Worm (Caenorhabditis elegans) whole organism, L2 larva: ENCODE data around the gene ule-5.

ENCODE experiments used
- C34F6.9 ChIP-seq: fragments of 150-350 bp; optimal IDR thresholded peaks from 2 replicates; lab custom pipeline; 2014; ENCODE audit warnings: missing biosample characterization, missing genetic modification characterization
- F13H6.1 ChIP-seq: sonication (generic microtip); optimal IDR thresholded peaks from 2 replicates; lab custom pipeline; 2016; ENCODE audit warnings: missing genetic modification characterization, missing compliant biosample characterization
- Y55F3AM.14 ChIP-seq: fragments of 200-800 bp; sonication (Bioruptor generic); optimal IDR thresholded peaks from 2 replicates; lab custom pipeline; 2018; ENCODE audit warnings: mild to moderate bottlenecking, missing genetic modification characterization, missing compliant biosample characterization
- ZK546.5 ChIP-seq: sonication (generic microtip); optimal IDR thresholded peaks from 2 replicates; lab custom pipeline; 2017; ENCODE audit warnings: missing biosample characterization, missing genetic modification characterization
- alr-1 ChIP-seq: fragments of 150-350 bp; optimal IDR thresholded peaks from 2 replicates; lab custom pipeline; 2014; ENCODE audit warnings: missing biosample characterization, missing genetic modification characterization
- aly-2 ChIP-seq: fragments of 150-350 bp; optimal IDR thresholded peaks from 2 replicates; lab custom pipeline; 2014; ENCODE audit warnings: missing biosample characterization, missing genetic modification characterization
- ama-1 ChIP-seq: fragments of 150-350 bp; optimal IDR thresholded peaks from 2 replicates; lab custom pipeline; 2018; ENCODE audit warnings: inconsistent platforms
- blmp-1 ChIP-seq: sonication (generic microtip); optimal IDR thresholded peaks from 2 replicates; lab custom pipeline; 2017; ENCODE audit warnings: missing genetic modification characterization, mild to moderate bottlenecking, missing compliant biosample characterization, antibody characterized with exemption, moderate library complexity; ENCODE audit not compliant: insufficient read depth
- ceh-82 ChIP-seq: fragments of 150-350 bp; optimal IDR thresholded peaks from 2 replicates; lab custom pipeline; 2014; ENCODE audit warnings: missing biosample characterization, missing genetic modification characterization
- dmd-4 ChIP-seq: sonication (generic microtip); optimal IDR thresholded peaks from 2 replicates; lab custom pipeline; 2017; ENCODE audit warnings: missing biosample characterization, missing genetic modification characterization
- egl-27 ChIP-seq: sonication (generic microtip); optimal IDR thresholded peaks from 3 replicates; lab custom pipeline; 2017; ENCODE audit warnings: missing biosample characterization, missing genetic modification reagents, missing genetic modification characterization
- elt-1 ChIP-seq: fragments of 150-350 bp; optimal IDR thresholded peaks from 2 replicates; lab custom pipeline; 2014; ENCODE audit warnings: missing biosample characterization, missing genetic modification characterization
- fos-1 ChIP-seq: fragments of 150-350 bp; optimal IDR thresholded peaks from 2 replicates; lab custom pipeline; 2014; ENCODE audit warnings: missing biosample characterization, missing genetic modification characterization
- gmeb-1 ChIP-seq: fragments of 150-350 bp; optimal IDR thresholded peaks from 2 replicates; lab custom pipeline; 2014; ENCODE audit warnings: missing biosample characterization, missing genetic modification characterization
- lin-13 ChIP-seq: fragments of 150-350 bp; optimal IDR thresholded peaks from 2 replicates; lab custom pipeline; 2014; ENCODE audit warnings: missing biosample characterization, missing genetic modification reagents, missing genetic modification characterization
- lin-39 ChIP-seq: fragments of 150-350 bp; optimal IDR thresholded peaks from 2 replicates; lab custom pipeline; 2014; ENCODE audit warnings: missing biosample characterization, missing genetic modification reagents, missing genetic modification characterization
- lsy-2 ChIP-seq, 2 experiments: fragments of 150-350 bp in 1 of 2; sonication (generic microtip) in 1 of 2; optimal IDR thresholded peaks; 2 replicates each; lab custom pipeline; 2014 to 2017; ENCODE audit warnings: missing biosample characterization in 2 of 2, missing genetic modification characterization in 2 of 2
- mab-5 ChIP-seq: fragments of 150-350 bp; optimal IDR thresholded peaks from 2 replicates; lab custom pipeline; 2014; ENCODE audit warnings: missing biosample characterization, missing genetic modification characterization
- mbf-1 ChIP-seq: sonication (generic microtip); optimal IDR thresholded peaks from 2 replicates; lab custom pipeline; 2017; ENCODE audit warnings: missing biosample characterization, missing genetic modification characterization
- nhr-10 ChIP-seq: sonication (generic microtip); optimal IDR thresholded peaks from 2 replicates; lab custom pipeline; 2017; ENCODE audit warnings: missing biosample characterization, missing genetic modification characterization
- nhr-11 ChIP-seq: fragments of 150-350 bp; optimal IDR thresholded peaks from 2 replicates; lab custom pipeline; 2014; ENCODE audit warnings: missing biosample characterization, missing genetic modification characterization
- nhr-12 ChIP-seq: fragments of 150-350 bp; optimal IDR thresholded peaks from 2 replicates; lab custom pipeline; 2014; ENCODE audit warnings: missing biosample characterization, missing genetic modification characterization
- nhr-21 ChIP-seq: fragments of 150-350 bp; optimal IDR thresholded peaks from 2 replicates; lab custom pipeline; 2014; ENCODE audit warnings: missing biosample characterization, missing genetic modification characterization
- nhr-23 ChIP-seq: fragments of 150-350 bp; optimal IDR thresholded peaks from 2 replicates; lab custom pipeline; 2014; ENCODE audit warnings: missing biosample characterization, missing genetic modification reagents, missing genetic modification characterization
- nhr-237 ChIP-seq: fragments of 150-350 bp; optimal IDR thresholded peaks from 2 replicates; lab custom pipeline; 2014; ENCODE audit warnings: missing biosample characterization, missing genetic modification characterization
- nhr-6 ChIP-seq: fragments of 150-350 bp; optimal IDR thresholded peaks from 2 replicates; lab custom pipeline; 2014; ENCODE audit warnings: missing biosample characterization, missing genetic modification characterization
- nhr-77 ChIP-seq: fragments of 150-350 bp; optimal IDR thresholded peaks from 2 replicates; lab custom pipeline; 2014; ENCODE audit warnings: missing biosample characterization, missing genetic modification characterization
- peb-1 ChIP-seq: fragments of 150-350 bp; optimal IDR thresholded peaks from 2 replicates; lab custom pipeline; 2014; ENCODE audit warnings: missing biosample characterization, missing genetic modification characterization
- sma-9 ChIP-seq, 2 experiments: fragments of 150-350 bp in 1 of 2; sonication (generic microtip) in 1 of 2; optimal IDR thresholded peaks; 2 replicates each; lab custom pipeline; 2014 to 2016; ENCODE audit warnings: missing genetic modification characterization in 2 of 2, mild to moderate bottlenecking in 1 of 2, missing biosample characterization in 1 of 2, missing compliant biosample characterization in 1 of 2, missing genetic modification reagents in 1 of 2, moderate library complexity in 1 of 2
- snpc-4 ChIP-seq: fragments of 150-350 bp; optimal IDR thresholded peaks from 2 replicates; lab custom pipeline; 2014; ENCODE audit warnings: missing biosample characterization, missing genetic modification characterization
- unc-39 ChIP-seq: fragments of 150-350 bp; optimal IDR thresholded peaks from 2 replicates; lab custom pipeline; 2014; ENCODE audit warnings: missing biosample characterization, missing genetic modification characterization
- unc-55 ChIP-seq: fragments of 150-350 bp; sonication (generic microtip); optimal IDR thresholded peaks from 3 replicates; lab custom pipeline; 2014; ENCODE audit warnings: missing biosample characterization, missing genetic modification reagents, missing genetic modification characterization
- unc-62 ChIP-seq: fragments of 150-350 bp; optimal IDR thresholded peaks from 2 replicates; lab custom pipeline; 2014; ENCODE audit warnings: missing biosample characterization, missing genetic modification reagents, missing genetic modification characterization
- ztf-1 ChIP-seq: fragments of 200-800 bp; sonication (Bioruptor generic); conservative IDR thresholded peaks from 2 replicates; pipeline ENCODE4 v1.3.6; 2022; ENCODE audit warnings: missing genetic modification characterization, missing compliant biosample characterization
- ztf-11 ChIP-seq: sonication (generic microtip); optimal IDR thresholded peaks from 2 replicates; lab custom pipeline; 2017; ENCODE audit warnings: missing biosample characterization, missing genetic modification characterization

ule-5 gene

DNA sequence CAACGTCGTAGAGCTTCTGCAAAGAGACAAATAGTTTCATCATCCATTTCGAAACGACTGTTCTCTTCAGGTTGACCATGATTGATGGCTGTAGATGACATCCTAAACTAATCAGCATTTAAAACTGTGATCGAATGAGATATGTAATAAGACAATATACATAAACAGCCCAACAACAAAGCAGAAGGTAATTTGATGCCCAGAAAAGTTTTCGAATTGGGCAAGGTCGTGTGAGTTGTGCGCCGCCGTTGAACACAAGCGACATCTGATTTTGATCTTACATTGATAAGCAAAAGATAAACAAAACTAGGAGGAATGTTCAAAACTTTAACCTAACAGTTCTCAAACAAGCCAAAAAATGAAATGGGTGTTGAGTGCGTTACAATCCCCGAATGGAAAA lies 2.6 kb downstream of the ule-5 start, which contains the start of gene Y62H9A.7:
TSS of gene Y62H9A.7 (minus strand) at position 101 of the 400 bp plus-strand sequence.
- TF ChIP-seq elt-1 (tag; lab: Kevin White, UChicago) (no peak), nhr-12 (no peak), lin-39 (no peak), ZK546.5 (no peak), ztf-1 (GFP tag; lab: Robert Waterston, UW) (no peak), nhr-237 (tag; lab: Kevin White, UChicago) (no peak), aly-2 (tag; lab: Kevin White, UChicago) (no peak), alr-1 (no peak), fos-1 (tag; lab: Kevin White, UChicago) (no peak), unc-39 (no peak), egl-27 (tag; lab: Kevin White, UChicago) (no peak)

DNA sequence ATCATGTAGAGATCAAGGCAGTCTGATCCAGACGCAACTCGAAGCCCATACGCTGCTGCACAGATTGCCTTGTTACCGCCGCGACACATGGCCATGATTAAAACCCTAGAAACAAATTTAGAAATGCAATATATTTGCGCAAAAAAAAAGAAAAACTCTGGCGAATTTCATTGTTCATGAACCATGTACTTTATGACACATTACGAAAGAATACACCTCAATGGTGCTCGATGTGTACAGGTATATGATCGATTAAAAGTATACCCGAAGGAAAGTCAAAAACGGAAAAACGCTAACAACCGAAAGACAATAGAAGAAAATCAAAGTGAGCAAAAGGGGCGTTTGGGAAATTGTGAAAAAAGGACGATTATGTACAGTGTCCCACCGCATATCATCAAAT lies 9.4 kb downstream of the ule-5 start, which contains the start of gene Y62H9A.8:
TSS of gene Y62H9A.8 (minus strand) at position 101 of the 400 bp plus-strand sequence.
- TF ChIP-seq C34F6.9 (tag; lab: Kevin White, UChicago) (no peak), ceh-82 (tag; lab: Kevin White, UChicago) (no peak)

DNA sequence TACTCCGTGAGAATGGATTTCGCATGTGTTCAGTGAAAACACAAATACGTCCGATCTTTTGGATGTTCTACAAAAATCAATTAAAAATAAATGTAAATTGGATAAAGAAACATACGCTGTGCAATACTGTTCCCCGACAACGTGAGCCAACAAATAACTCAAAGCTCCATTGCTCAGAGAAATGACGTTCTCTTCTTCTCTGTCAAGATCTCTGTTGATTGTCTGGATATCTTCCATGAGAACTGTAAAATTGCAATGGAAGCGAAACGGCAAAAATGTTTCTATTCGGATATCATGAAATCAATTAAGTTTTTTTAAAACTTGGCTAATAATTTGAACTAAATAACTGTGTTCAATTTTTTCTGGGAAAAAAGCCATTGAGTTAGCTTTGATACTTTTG lies 13.8 kb downstream of the ule-5 start:
- TF ChIP-seq nhr-12 (no peak), ama-1 (no peak), Y55F3AM.14 (GFP tag; lab: Kevin White, UChicago) (no peak), nhr-11 (tag; lab: Kevin White, UChicago) (no peak), snpc-4 (no peak), F13H6.1 (tag; lab: Kevin White, UChicago) (no peak), ZK546.5 (no peak), alr-1 (no peak), dmd-4 (tag; lab: Kevin White, UChicago) (no peak), blmp-1 (tag; lab: Kevin White, UChicago) (no peak), unc-62 (GFP tag; lab: Kevin White, UChicago) (no peak), peb-1 (tag; lab: Kevin White, UChicago) (no peak), mbf-1 (tag; lab: Kevin White, UChicago) (no peak), fos-1 (tag; lab: Kevin White, UChicago) (no peak), sma-9 (GFP tag; optimal IDR thresholded peaks at IDR 0.05; lab: Kevin White, UChicago) (no peak), sma-9 (tag; optimal IDR thresholded peaks at IDR 0.05; lab: Kevin White, UChicago) (no peak), unc-39 (no peak), mab-5 (tag; lab: Kevin White, UChicago) (no peak), ztf-11 (tag; lab: Kevin White, UChicago) (no peak), nhr-21 (tag; lab: Kevin White, UChicago) (no peak), lsy-2 (tag; optimal IDR thresholded peaks at IDR 0.05; lab: Kevin White, UChicago) (no peak)

- TF ChIP-seq egl-27 (tag; lab: Kevin White, UChicago): no peak
- TF ChIP-seq ceh-82 (tag; lab: Kevin White, UChicago): no peak
- TF ChIP-seq lin-13: no peak
- TF ChIP-seq snpc-4: no peak
These were observed 15.1 kb downstream of the ule-5 start, which contains the start of gene Y62H9A.9 for ce11 chrX:11898040-11898439. TSS of gene Y62H9A.9 (minus strand) at chrX:11898140.

ce11 chrX:11899031-11899430 lies 16.1 kb downstream of the ule-5 start:
- no peak for TF ChIP-seq nhr-237 (tag; lab: Kevin White, UChicago)
- TF ChIP-seq mab-5 (tag; lab: Kevin White, UChicago): peak; percentile 1

DNA sequence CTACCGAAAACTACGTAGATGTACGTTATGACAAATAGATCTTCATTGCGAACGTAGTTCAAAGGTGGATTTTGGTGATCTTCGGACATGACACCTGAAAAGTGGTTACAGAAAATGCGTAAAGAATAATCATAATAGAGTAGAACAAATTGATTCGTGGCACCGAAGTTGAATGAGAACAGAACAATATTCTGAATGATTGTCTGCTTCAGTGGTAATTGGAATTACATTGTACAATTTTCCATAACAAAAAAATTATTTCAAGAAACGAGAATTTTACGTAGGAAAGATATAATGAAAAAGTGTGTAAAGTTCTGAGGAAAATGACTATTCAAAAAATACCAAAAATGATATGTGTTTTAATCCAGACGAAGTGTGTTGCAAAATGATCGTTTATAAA lies 19.7 kb downstream of the ule-5 start, which contains the start of gene Y62H9A.10:
TSS of gene Y62H9A.10 (minus strand) at position 101 of the 400 bp plus-strand sequence.
- TF ChIP-seq ZK546.5: no peak
- no peak for TF ChIP-seq nhr-23
- TF ChIP-seq ama-1: no peak
- TF ChIP-seq nhr-21 (tag; lab: Kevin White, UChicago): no peak
- TF ChIP-seq nhr-10 (tag; lab: Kevin White, UChicago): no peak
- no peak for TF ChIP-seq unc-55
- no peak for TF ChIP-seq nhr-6
- TF ChIP-seq nhr-77: no peak
- no peak for TF ChIP-seq lin-39
- TF ChIP-seq gmeb-1 (tag; lab: Kevin White, UChicago): no peak
- no peak for TF ChIP-seq mab-5 (tag; lab: Kevin White, UChicago)
- no peak for TF ChIP-seq peb-1 (tag; lab: Kevin White, UChicago)
- TF ChIP-seq ztf-11 (tag; lab: Kevin White, UChicago): no peak
- no peak for TF ChIP-seq C34F6.9 (tag; lab: Kevin White, UChicago)
- TF ChIP-seq lin-13: no peak
- TF ChIP-seq sma-9 (GFP tag; optimal IDR thresholded peaks at IDR 0.05; lab: Kevin White, UChicago): no peak
- TF ChIP-seq sma-9 (tag; optimal IDR thresholded peaks at IDR 0.05; lab: Kevin White, UChicago): no peak
- TF ChIP-seq fos-1 (tag; lab: Kevin White, UChicago): no peak
